Worm (Caenorhabditis elegans): ENCODE data around the gene pcp-5.

- no peak for TF ChIP-seq W03F9.2 (tag; optimal IDR thresholded peaks at IDR 0.05)
- no peak for TF ChIP-seq him-1 (tag; optimal IDR thresholded peaks at IDR 0.05)
Measured at ce11 chrIII:7878852-7879329, 28.5 kb downstream of the pcp-5 start, which contains the start of gene sup-18.
